Comparison of ENCODE assay signal across 2 worm cellular contexts in the genomic region with DNA sequence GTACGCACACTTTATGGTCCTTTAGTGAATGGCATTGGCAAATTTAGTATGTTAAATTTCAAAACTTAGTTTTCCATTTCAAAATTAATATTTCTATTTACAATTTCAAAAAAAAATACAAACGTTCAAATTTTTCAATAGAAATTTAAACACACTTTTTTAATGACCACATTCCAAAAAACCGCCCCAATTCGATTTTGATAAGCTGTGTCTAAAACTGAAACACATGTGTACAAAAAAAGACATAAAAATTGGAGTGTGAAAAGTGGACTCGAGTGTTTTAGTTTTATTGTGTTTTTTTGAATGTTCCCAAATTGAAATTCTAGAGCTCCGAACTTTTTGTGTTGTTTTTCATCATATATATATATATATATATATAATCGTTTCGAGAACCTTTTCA.
TF ChIP-seq lines count a peak whose summit lies in the region.

No protein-coding gene starts in this region.

TF ChIP-seq in whole organism, L3 larva, 47 proteins besides CTCF, POLR2A, EP300 and RAD21:
- TF ChIP-seq nhr-76 (tag; optimal IDR thresholded peaks at IDR 0.05; lab: Kevin White, UChicago) (no peak), elt-2 (tag; optimal IDR thresholded peaks at IDR 0.05; lab: Kevin White, UChicago) (peak; percentile 39), lin-39 (tag; optimal IDR thresholded peaks at IDR 0.05; lab: Kevin White, UChicago) (no peak), nhr-12 (tag; optimal IDR thresholded peaks at IDR 0.05; lab: Kevin White, UChicago) (no peak), ama-1 (optimal IDR thresholded peaks at IDR 0.05; lab: Kevin White, UChicago) (no peak), eor-1 (tag; optimal IDR thresholded peaks at IDR 0.05; lab: Kevin White, UChicago) (no peak)
TF ChIP-seq in whole organism, L3 larva: peak in this region for 1.

TF ChIP-seq in whole organism, L4 larva, 104 proteins besides CTCF, POLR2A, EP300 and RAD21:
- TF ChIP-seq ZK546.5 (tag; optimal IDR thresholded peaks at IDR 0.05; lab: Kevin White, UChicago) (no peak), saeg-2 (GFP tag; IDR thresholded peaks at IDR 0.05; lab: Robert Waterston, UW) (no peak), nhr-11 (tag; optimal IDR thresholded peaks at IDR 0.05; lab: Kevin White, UChicago) (no peak), php-3 (GFP tag; IDR thresholded peaks at IDR 0.05; lab: Robert Waterston, UW) (0 out of 2 replicates have a peak, but pooled peaks have one; percentile 31), nhr-28 (tag; optimal IDR thresholded peaks at IDR 0.05; lab: Kevin White, UChicago) (peak; percentile 58), daf-16 (GFP tag; optimal IDR thresholded peaks at IDR 0.05; lab: Kevin White, UChicago) (no peak), daf-16 (tag; optimal IDR thresholded peaks at IDR 0.05; lab: Kevin White, UChicago) (peak; percentile 21)

Comparison
In these comparisons a context has a peak if more than half of its experiments do, and no peak if none do; other contexts are left out.
1. Of the 28 proteins assayed by ChIP-seq in both whole organism, L4 larva and whole organism, L3 larva: peak only in whole organism, L4 larva: nhr-28; only in whole organism, L3 larva: none; in both: none; in neither: 27.